Worm (Caenorhabditis elegans): ENCODE results near the gene sav-1.

Gene sav-1

DNA sequence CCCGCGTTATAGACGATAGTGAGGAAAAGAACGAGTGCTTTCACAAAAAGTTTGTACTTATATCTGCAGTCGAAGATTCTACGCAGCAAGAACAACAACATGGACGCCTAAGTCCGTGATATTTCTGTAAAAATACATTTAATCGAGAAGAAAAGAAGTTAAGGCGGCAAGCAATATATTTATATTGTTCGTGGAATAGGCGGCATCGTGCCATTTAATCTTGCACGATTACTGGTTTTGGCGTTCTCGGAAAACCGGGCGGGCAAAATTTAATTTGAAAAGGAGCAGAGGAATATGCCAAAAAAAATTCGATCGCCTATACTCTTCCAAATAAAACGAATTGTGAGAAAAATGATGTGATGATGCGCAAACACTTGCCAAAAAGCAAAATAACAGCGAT, 40.1 kb downstream of the sav-1 start, which contains the start of gene AH9.1:
Gene AH9.1, minus strand, starts transcription at position 101 of the 400 bp plus-strand sequence.
- TF ChIP-seq nhr-76 (tag; optimal IDR thresholded peaks at IDR 0.05): no peak
- no peak for TF ChIP-seq dsc-1 (tag; optimal IDR thresholded peaks at IDR 0.05)
- no peak for TF ChIP-seq C04F5.9 (tag; optimal IDR thresholded peaks at IDR 0.05)
- no peak for TF ChIP-seq isw-1 (GFP tag; IDR thresholded peaks at IDR 0.05)
- TF ChIP-seq sox-4 (tag; optimal IDR thresholded peaks at IDR 0.05): no peak
- no peak for TF ChIP-seq ztf-11 (tag; optimal IDR thresholded peaks at IDR 0.05)
- no peak for TF ChIP-seq hlh-4 (tag; optimal IDR thresholded peaks at IDR 0.05)
- TF ChIP-seq nhr-20 (tag; optimal IDR thresholded peaks at IDR 0.05): no peak
- no peak for TF ChIP-seq pag-3 (tag; optimal IDR thresholded peaks at IDR 0.05; ENCODE audit: borderline replicate concordance, insufficient read depth)
- no peak for TF ChIP-seq rnt-1 (tag; optimal IDR thresholded peaks at IDR 0.05)
- TF ChIP-seq ceh-82 (tag; optimal IDR thresholded peaks at IDR 0.05): no peak
- no peak for TF ChIP-seq unc-62 (GFP tag; optimal IDR thresholded peaks at IDR 0.05)
- no peak for TF ChIP-seq nhr-28 (tag; optimal IDR thresholded peaks at IDR 0.05)
- TF ChIP-seq xbp-1 (tag; optimal IDR thresholded peaks at IDR 0.05): no peak
- no peak for TF ChIP-seq aly-2 (tag; optimal IDR thresholded peaks at IDR 0.05)
- TF ChIP-seq ceh-8 (GFP tag; optimal IDR thresholded peaks at IDR 0.05): no peak
- TF ChIP-seq unc-98 (GFP tag; IDR thresholded peaks at IDR 0.05): no peak
- no peak for TF ChIP-seq lin-14 (GFP tag; optimal IDR thresholded peaks at IDR 0.05)
- no peak for TF ChIP-seq ztf-4 (tag; optimal IDR thresholded peaks at IDR 0.05)

DNA sequence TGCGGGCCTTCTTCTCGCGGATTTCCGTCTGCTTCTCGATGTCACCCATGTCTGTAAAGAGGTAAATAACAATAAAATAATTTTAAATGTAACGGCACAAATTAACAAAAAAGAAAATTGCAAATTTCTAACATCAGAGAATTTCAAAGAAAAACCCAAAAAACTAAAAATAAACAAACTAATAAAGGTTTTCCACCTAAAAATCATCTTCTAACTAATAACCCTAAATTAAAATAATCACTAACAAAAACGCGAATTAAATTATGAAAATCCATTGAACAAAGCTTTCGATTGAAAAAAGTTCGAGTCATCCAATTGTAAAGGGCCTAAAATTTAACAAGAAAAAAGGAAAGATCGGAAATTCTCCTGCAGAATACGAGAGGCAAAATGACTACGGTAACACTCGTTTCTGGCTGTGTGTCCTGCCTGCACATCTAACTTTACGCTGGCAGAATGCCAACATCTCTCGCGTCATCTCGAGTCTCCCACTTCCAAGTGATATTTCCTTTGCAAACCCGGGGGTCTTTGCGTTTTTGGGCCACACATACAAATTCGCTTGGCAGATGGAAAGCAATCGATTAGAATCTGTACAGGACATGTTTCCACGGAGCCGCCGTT, 44.3 kb downstream of the sav-1 start, which contains the start of gene rpl-11.2:
Gene rpl-11.2, minus strand, starts transcription at position 51 of the 618 bp plus-strand sequence.
- peak; percentile 96 for TF ChIP-seq lin-39 (tag; optimal IDR thresholded peaks at IDR 0.05)
- peak; percentile 20 for TF ChIP-seq nhr-84 (tag; optimal IDR thresholded peaks at IDR 0.05)
- peak; percentile 97 for TF ChIP-seq fos-1 (tag; optimal IDR thresholded peaks at IDR 0.05)
- TF ChIP-seq efl-1 (optimal IDR thresholded peaks at IDR 0.05): peak; percentile 90 to 96
- peak; percentile 72 to 98 for TF ChIP-seq efl-1 (GFP tag; optimal IDR thresholded peaks at IDR 0.05 in 1 of 2)
- peak; percentile 95 to 99 (median 96) for TF ChIP-seq elt-3 (tag; optimal IDR thresholded peaks at IDR 0.05)
- peak; percentile 73 for TF ChIP-seq aha-1 (tag; optimal IDR thresholded peaks at IDR 0.05)
- peak; percentile 20; the same call in 1 of the 2 replicates for TF ChIP-seq unc-98 (GFP tag; IDR thresholded peaks at IDR 0.05)
- TF ChIP-seq lin-35 (GFP tag; optimal IDR thresholded peaks at IDR 0.05): peak; percentile 89 to 95
- TF ChIP-seq fkh-8 (tag; optimal IDR thresholded peaks at IDR 0.05): peak; percentile 97
- peak; percentile 90 for TF ChIP-seq blmp-1 (tag; optimal IDR thresholded peaks at IDR 0.05)
- TF ChIP-seq ceh-63 (GFP tag; optimal IDR thresholded peaks at IDR 0.05): no peak
- no peak for TF ChIP-seq unc-30 (tag; optimal IDR thresholded peaks at IDR 0.05)
- peak; percentile 96 for TF ChIP-seq unc-86 (tag; optimal IDR thresholded peaks at IDR 0.05)
- TF ChIP-seq tlp-1 (tag; optimal IDR thresholded peaks at IDR 0.05): no peak
- peak; percentile 79 for TF ChIP-seq snpc-4 (tag; optimal IDR thresholded peaks at IDR 0.05)
- peak; percentile 83 for TF ChIP-seq elt-2 (tag; optimal IDR thresholded peaks at IDR 0.05)
- peak; percentile 92 for TF ChIP-seq mef-2 (tag; optimal IDR thresholded peaks at IDR 0.05)
- TF ChIP-seq grh-1 (GFP tag; IDR thresholded peaks at IDR 0.05): peak; percentile 93
- peak; percentile 88 for TF ChIP-seq ama-1 (optimal IDR thresholded peaks at IDR 0.05)
- peak; percentile 99 for TF ChIP-seq mep-1 (tag; optimal IDR thresholded peaks at IDR 0.05)
- TF ChIP-seq isw-1 (GFP tag; IDR thresholded peaks at IDR 0.05): peak; percentile 96
- peak; percentile 90 for TF ChIP-seq vab-15 (tag; optimal IDR thresholded peaks at IDR 0.05)
- peak; percentile 98 for TF ChIP-seq nhr-77 (tag; optimal IDR thresholded peaks at IDR 0.05)
- peak; percentile 94 for TF ChIP-seq nhr-237 (tag; optimal IDR thresholded peaks at IDR 0.05)
- TF ChIP-seq ets-5 (GFP tag; IDR thresholded peaks at IDR 0.05): no peak
- peak; percentile 68 for TF ChIP-seq F16B12.6 (tag; optimal IDR thresholded peaks at IDR 0.05)
- peak; percentile 99 for TF ChIP-seq unc-130 (tag; optimal IDR thresholded peaks at IDR 0.05)
- peak; percentile 83 for TF ChIP-seq sox-4 (tag; optimal IDR thresholded peaks at IDR 0.05)
- TF ChIP-seq fkh-10 (GFP tag; optimal IDR thresholded peaks at IDR 0.05): peak; percentile 97
- no peak for TF ChIP-seq alr-1 (tag; optimal IDR thresholded peaks at IDR 0.05; ENCODE audit: borderline replicate concordance)
- peak; percentile 82 for TF ChIP-seq sup-37 (GFP tag; optimal IDR thresholded peaks at IDR 0.05)
- peak; percentile 93 for TF ChIP-seq hpl-2 (GFP tag; optimal IDR thresholded peaks at IDR 0.05)
- peak; percentile 11 for TF ChIP-seq efl-3 (GFP tag; optimal IDR thresholded peaks at IDR 0.05)
- TF ChIP-seq nhr-76 (tag; optimal IDR thresholded peaks at IDR 0.05): peak; percentile 70
- TF ChIP-seq aly-2 (tag; optimal IDR thresholded peaks at IDR 0.05): peak; percentile 91
- peak in 1 of 2 experiments; percentile 92 for TF ChIP-seq ztf-11 (tag; optimal IDR thresholded peaks at IDR 0.05)
- TF ChIP-seq nhr-12 (tag; optimal IDR thresholded peaks at IDR 0.05): peak; percentile 56
- peak; percentile 99 for TF ChIP-seq nhr-85 (tag)

All from whole organism, L1 larva.